Worm (Caenorhabditis elegans): ENCODE data around the gene K02D10.8.

DNA sequence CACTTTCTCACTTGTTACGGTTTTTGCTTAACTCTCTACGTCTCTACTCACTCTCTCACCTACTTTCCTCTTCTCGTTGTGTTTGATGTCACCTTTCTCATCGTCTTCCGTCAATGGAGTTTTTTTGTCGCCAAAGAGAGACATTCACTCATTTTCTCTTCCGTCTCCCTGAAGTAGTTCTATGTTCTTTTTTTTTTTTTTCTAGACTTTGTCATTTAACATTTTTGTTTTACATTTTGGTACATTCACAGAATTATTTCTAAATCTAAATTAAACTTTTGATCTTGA is 14.6 kb downstream of the K02D10.8 start:
- TF ChIP-seq nhr-76 (tag; optimal IDR thresholded peaks at IDR 0.05) (no peak), lsy-2 (tag; optimal IDR thresholded peaks at IDR 0.05) (no peak), F49E8.2 (tag; optimal IDR thresholded peaks at IDR 0.05; ENCODE audit: borderline replicate concordance) (no peak), mep-1 (tag; optimal IDR thresholded peaks at IDR 0.05) (no peak), arid-1 (GFP tag; conservative IDR thresholded peaks at IDR 0.05) (no peak; the same call in 1 of the 2 replicates), Y5F2A.4 (GFP tag; optimal IDR thresholded peaks at IDR 0.05) (no peak), skn-1 (tag; optimal IDR thresholded peaks at IDR 0.05) (no peak), unc-62 (GFP tag; optimal IDR thresholded peaks at IDR 0.05 in 1 of 2) (no peak), unc-62 (tag; optimal IDR thresholded peaks at IDR 0.05) (no peak), mes-2 (tag; optimal IDR thresholded peaks at IDR 0.05; ENCODE audit: poor library complexity, severe bottlenecking) (peak; percentile 18), T26A8.4 (GFP tag; IDR thresholded peaks at IDR 0.05) (no peak), ceh-20 (GFP tag; IDR thresholded peaks at IDR 0.05) (no peak), nhr-6 (tag; optimal IDR thresholded peaks at IDR 0.05) (peak; percentile 37), pqm-1 (tag; optimal IDR thresholded peaks at IDR 0.05) (no peak), unc-39 (tag; optimal IDR thresholded peaks at IDR 0.05) (no peak)

All from whole organism, L4 larva.